Worm (Caenorhabditis elegans) whole organism, late embryonic: ENCODE results near the gene F17E9.2.

Source experiments
- F13H6.1 ChIP-seq: sonication (generic microtip); optimal IDR thresholded peaks from 2 replicates; lab custom pipeline; 2016; ENCODE audit warnings: missing genetic modification characterization, missing compliant biosample characterization
- ceh-2 ChIP-seq: sonication (generic microtip); optimal IDR thresholded peaks from 2 replicates; lab custom pipeline; 2016; ENCODE audit warnings: missing genotype, missing genetic modification characterization, missing compliant biosample characterization
- ceh-6 ChIP-seq: fragments of 200-800 bp; sonication (Bioruptor generic); optimal IDR thresholded peaks from 2 replicates; lab custom pipeline; 2018; ENCODE audit warnings: mild to moderate bottlenecking, missing genetic modification characterization, missing compliant biosample characterization
- dmd-4 ChIP-seq: sonication (generic microtip); optimal IDR thresholded peaks from 2 replicates; lab custom pipeline; 2016; ENCODE audit warnings: borderline replicate concordance, missing genetic modification characterization, missing compliant biosample characterization
- dve-1 ChIP-seq: sonication (generic microtip); optimal IDR thresholded peaks from 2 replicates; lab custom pipeline; 2017; ENCODE audit warnings: antibody characterized with exemption, mild to moderate bottlenecking, missing genetic modification characterization, missing compliant biosample characterization
- ets-4 ChIP-seq: sonication (generic microtip); optimal IDR thresholded peaks from 2 replicates; lab custom pipeline; 2016; ENCODE audit warnings: missing genetic modification characterization, missing compliant biosample characterization
- hlh-13 ChIP-seq: fragments of 200-800 bp; sonication (Bioruptor generic); optimal IDR thresholded peaks from 2 replicates; lab custom pipeline; 2018; ENCODE audit warnings: mild to moderate bottlenecking, missing genetic modification characterization, missing compliant biosample characterization
- madf-2 ChIP-seq: sonication (generic microtip); optimal IDR thresholded peaks from 2 replicates; lab custom pipeline; 2017; ENCODE audit warnings: missing genetic modification characterization, missing compliant biosample characterization
- nhr-11 ChIP-seq: fragments of 150-350 bp; optimal IDR thresholded peaks from 2 replicates; lab custom pipeline; 2014; ENCODE audit warnings: missing biosample characterization, missing genetic modification characterization
- tbx-2 ChIP-seq: sonication (generic microtip); optimal IDR thresholded peaks from 2 replicates; lab custom pipeline; 2016; ENCODE audit warnings: missing genetic modification characterization, missing compliant biosample characterization
- unc-86 ChIP-seq: sonication (generic microtip); optimal IDR thresholded peaks from 2 replicates; lab custom pipeline; 2016; ENCODE audit warnings: missing genetic modification characterization, missing compliant biosample characterization

DNA sequence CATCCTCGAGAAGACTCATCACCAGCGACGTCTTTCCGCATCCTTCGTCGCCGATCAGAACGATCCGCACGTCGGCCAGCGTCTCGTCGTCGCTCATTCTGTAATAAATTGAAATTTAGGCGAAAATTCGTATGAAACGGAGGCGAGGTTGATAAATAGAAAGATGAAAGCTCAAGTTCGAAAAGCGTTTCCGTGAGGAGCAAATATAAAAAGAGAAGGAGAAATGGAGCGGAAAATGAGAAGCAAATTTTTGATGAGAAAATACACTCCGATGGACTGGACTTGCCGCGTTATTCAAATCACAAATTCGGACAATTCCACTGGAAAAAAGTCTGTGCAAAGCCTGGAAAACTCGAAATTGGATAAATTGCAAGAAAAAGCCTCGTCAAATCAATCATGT is 38.4 kb downstream of the F17E9.2 start, which contains the start of gene D2096.11:
- TF ChIP-seq madf-2 (tag; lab: Kevin White, UChicago), result no peak
- TF ChIP-seq nhr-11 (tag; lab: Kevin White, UChicago), result no peak
- TF ChIP-seq dve-1 (tag; lab: Kevin White, UChicago), result no peak
- no peak for TF ChIP-seq tbx-2 (tag; lab: Kevin White, UChicago)
- no peak for TF ChIP-seq ceh-2
- TF ChIP-seq ets-4, result no peak
- TF ChIP-seq unc-86 (tag; lab: Kevin White, UChicago), result no peak
- no peak for TF ChIP-seq F13H6.1 (tag; lab: Kevin White, UChicago)
- no peak for TF ChIP-seq ceh-6 (GFP tag; lab: Kevin White, UChicago)
- TF ChIP-seq hlh-13 (GFP tag; lab: Kevin White, UChicago), result no peak
- no peak for TF ChIP-seq dmd-4 (tag; lab: Kevin White, UChicago)
